Fruit fly (Drosophila melanogaster) whole organism, prepupa: ENCODE measurements around the gene Pgm1.

Experiments
- CG10631 ChIP-seq: fragments of 200-800 bp; sonication (Bioruptor generic); optimal IDR thresholded peaks from 2 replicates; lab custom pipeline; 2016; ENCODE audit warnings: missing biosample characterization, missing genetic modification characterization
- CG10669 ChIP-seq: fragments of 200-800 bp; sonication (Bioruptor generic); optimal IDR thresholded peaks from 3 replicates; lab custom pipeline; 2018; ENCODE audit warnings: missing biosample characterization, mild to moderate bottlenecking, missing genetic modification characterization, moderate library complexity
- CG11294 ChIP-seq: fragments of 200-800 bp; sonication (Bioruptor generic); IDR thresholded peaks from 2 replicates; pipeline ENCODE4 v1.3.6; 2022; ENCODE audit warnings: missing biosample characterization, missing genetic modification characterization
- CG11762 ChIP-seq: fragments of 200-800 bp; sonication (Bioruptor generic); optimal IDR thresholded peaks from 3 replicates; lab custom pipeline; 2016; ENCODE audit warnings: missing biosample characterization, missing genetic modification characterization; ENCODE audit not compliant: insufficient read depth
- CG15336 ChIP-seq: fragments of 200-800 bp; sonication (Bioruptor generic); IDR thresholded peaks from 2 replicates; pipeline ENCODE4 v1.3.6; 2022; ENCODE audit warnings: missing biosample characterization, missing genetic modification characterization
- CG1621 ChIP-seq: fragments of 200-800 bp; sonication (Bioruptor generic); optimal IDR thresholded peaks from 3 replicates; lab custom pipeline; 2018; ENCODE audit warnings: missing biosample characterization, mild to moderate bottlenecking, missing genetic modification characterization
- CG16779 ChIP-seq: fragments of 200-800 bp; sonication (Bioruptor generic); optimal IDR thresholded peaks from 3 replicates; lab custom pipeline; 2017; ENCODE audit warnings: missing biosample characterization, mild to moderate bottlenecking, missing genetic modification characterization
- CG3032 ChIP-seq: fragments of 200-800 bp; optimal IDR thresholded peaks from 2 replicates; lab custom pipeline; 2019; ENCODE audit warnings: missing biosample characterization, mild to moderate bottlenecking, missing genetic modification characterization, moderate library complexity
- CG31627 ChIP-seq: fragments of 200-800 bp; sonication (Bioruptor generic); optimal IDR thresholded peaks from 3 replicates; lab custom pipeline; 2016; ENCODE audit warnings: missing biosample characterization, missing genetic modification characterization
- CG32006 ChIP-seq: fragments of 200-800 bp; sonication (Bioruptor generic); optimal IDR thresholded peaks from 3 replicates; lab custom pipeline; 2017; ENCODE audit warnings: missing biosample characterization, mild to moderate bottlenecking, missing genetic modification characterization
- CG3919 ChIP-seq: fragments of 200-800 bp; sonication (Bioruptor generic); optimal IDR thresholded peaks from 3 replicates; lab custom pipeline; 2016; ENCODE audit warnings: missing biosample characterization, missing genetic modification characterization
- CG4318 ChIP-seq: fragments of 200-800 bp; sonication (Bioruptor generic); optimal IDR thresholded peaks from 3 replicates; lab custom pipeline; 2017; ENCODE audit warnings: missing biosample characterization, mild to moderate bottlenecking, missing genetic modification characterization
- CG6276 ChIP-seq: fragments of 200-800 bp; sonication (Bioruptor generic); optimal IDR thresholded peaks from 2 replicates; lab custom pipeline; 2017; ENCODE audit warnings: missing biosample characterization, mild to moderate bottlenecking, missing genetic modification characterization
- CG6792 ChIP-seq: fragments of 200-800 bp; sonication (Bioruptor generic); optimal IDR thresholded peaks from 3 replicates; lab custom pipeline; 2016; ENCODE audit warnings: missing biosample characterization, missing genetic modification characterization
- CG6808 ChIP-seq: fragments of 200-800 bp; sonication (Bioruptor generic); optimal IDR thresholded peaks from 3 replicates; lab custom pipeline; 2017; ENCODE audit warnings: missing biosample characterization, missing genetic modification characterization, mild to moderate bottlenecking, moderate library complexity, missing genetic modification reagents
- CG6854 ChIP-seq: fragments of 200-800 bp; sonication (Bioruptor generic); optimal IDR thresholded peaks from 2 replicates; lab custom pipeline; 2017; ENCODE audit warnings: missing biosample characterization, mild to moderate bottlenecking, missing genetic modification characterization
- CG7368 ChIP-seq: fragments of 200-800 bp; sonication (Bioruptor generic); optimal IDR thresholded peaks from 3 replicates; lab custom pipeline; 2016; ENCODE audit warnings: missing biosample characterization, missing genetic modification characterization
- CG9139 ChIP-seq: fragments of 200-800 bp; sonication (Bioruptor generic); optimal IDR thresholded peaks from 3 replicates; lab custom pipeline; 2017; ENCODE audit warnings: missing biosample characterization, mild to moderate bottlenecking, missing genetic modification characterization
- Eip75B ChIP-seq: fragments of 200-800 bp; sonication (Bioruptor generic); optimal IDR thresholded peaks from 3 replicates; lab custom pipeline; 2016; ENCODE audit warnings: missing biosample characterization, missing genetic modification characterization
- Eip78C ChIP-seq: fragments of 200-800 bp; sonication (Bioruptor generic); peaks from one replicate; lab custom pipeline; 2016; ENCODE audit warnings: missing biosample characterization, missing genetic modification characterization
- Eip93F ChIP-seq: fragments of 200-800 bp; sonication (Bioruptor generic); optimal IDR thresholded peaks from 2 replicates; lab custom pipeline; 2016; ENCODE audit warnings: missing biosample characterization, mild to moderate bottlenecking, missing genetic modification characterization
- Ets21C ChIP-seq: fragments of 200-800 bp; sonication (Bioruptor generic); optimal IDR thresholded peaks from 3 replicates; lab custom pipeline; 2016; ENCODE audit warnings: missing biosample characterization, missing genetic modification characterization
- Ets96B ChIP-seq: fragments of 200-800 bp; optimal IDR thresholded peaks from 2 replicates; lab custom pipeline; 2019; ENCODE audit warnings: missing biosample characterization, mild to moderate bottlenecking, missing genetic modification characterization, moderate library complexity
- Gug ChIP-seq: fragments of 200-800 bp; sonication (Bioruptor generic); IDR thresholded peaks from 2 replicates; pipeline ENCODE4 v1.3.6; 2022; ENCODE audit warnings: missing biosample characterization, missing genetic modification characterization
- Hr38 ChIP-seq: sonication (Bioruptor generic); optimal IDR thresholded peaks from 2 replicates; lab custom pipeline; 2016; ENCODE audit warnings: missing biosample characterization, missing genetic modification characterization
- Lpt ChIP-seq: fragments of 200-800 bp; sonication (Bioruptor generic); optimal IDR thresholded peaks from 3 replicates; lab custom pipeline; 2016; ENCODE audit warnings: missing biosample characterization, missing genetic modification characterization
- Met ChIP-seq: fragments of 200-800 bp; sonication (Bioruptor generic); optimal IDR thresholded peaks from 3 replicates; lab custom pipeline; 2016; ENCODE audit warnings: missing biosample characterization, missing genetic modification characterization
- Sox102F ChIP-seq: fragments of 200-800 bp; sonication (Bioruptor generic); optimal IDR thresholded peaks from 2 replicates; lab custom pipeline; 2016; ENCODE audit warnings: missing biosample characterization, mild to moderate bottlenecking, missing genetic modification characterization
- Sox14 ChIP-seq: fragments of 200-800 bp; sonication (Bioruptor generic); optimal IDR thresholded peaks from 3 replicates; lab custom pipeline; 2016; ENCODE audit warnings: missing biosample characterization, missing genetic modification characterization
- Sox15 ChIP-seq: fragments of 200-800 bp; sonication (Bioruptor generic); optimal IDR thresholded peaks from 3 replicates; lab custom pipeline; 2016; ENCODE audit warnings: missing biosample characterization, missing genetic modification characterization
- achi ChIP-seq: fragments of 200-800 bp; sonication (Bioruptor generic); optimal IDR thresholded peaks from 3 replicates; lab custom pipeline; 2016; ENCODE audit warnings: missing biosample characterization, missing genetic modification characterization
- acj6 ChIP-seq: fragments of 200-800 bp; sonication (Bioruptor generic); optimal IDR thresholded peaks from 3 replicates; lab custom pipeline; 2016; ENCODE audit warnings: missing biosample characterization, missing genetic modification characterization
- cyc ChIP-seq: fragments of 200-800 bp; sonication (Bioruptor generic); optimal IDR thresholded peaks from 3 replicates; lab custom pipeline; 2016; ENCODE audit warnings: missing biosample characterization, missing genetic modification characterization
- dac ChIP-seq: fragments of 200-800 bp; sonication (Bioruptor generic); optimal IDR thresholded peaks from 2 replicates; lab custom pipeline; 2017; ENCODE audit warnings: missing biosample characterization, mild to moderate bottlenecking, missing genetic modification characterization
- dsx ChIP-seq: fragments of 200-800 bp; optimal IDR thresholded peaks from 3 replicates; lab custom pipeline; 2019; ENCODE audit warnings: missing biosample characterization, mild to moderate bottlenecking, missing genetic modification characterization, moderate library complexity; ENCODE audit not compliant: poor library complexity, severe bottlenecking
- eg ChIP-seq: fragments of 200-800 bp; sonication (Bioruptor generic); IDR thresholded peaks from 3 replicates; pipeline ENCODE4 v1.3.6; 2022; ENCODE audit warnings: missing biosample characterization, missing genetic modification characterization
- esn ChIP-seq: fragments of 200-800 bp; sonication (Bioruptor generic); optimal IDR thresholded peaks from 2 replicates; lab custom pipeline; 2016; ENCODE audit warnings: missing biosample characterization, mild to moderate bottlenecking, missing genetic modification characterization, moderate library complexity
- fd85E ChIP-seq: fragments of 200-800 bp; sonication (Bioruptor generic); optimal IDR thresholded peaks from 3 replicates; lab custom pipeline; 2016; ENCODE audit warnings: missing biosample characterization, missing genetic modification characterization
- fkh ChIP-seq: fragments of 200-800 bp; sonication (Bioruptor generic); optimal IDR thresholded peaks from 3 replicates; lab custom pipeline; 2017; ENCODE audit warnings: missing biosample characterization, mild to moderate bottlenecking, missing genetic modification characterization, moderate library complexity
- lz ChIP-seq: fragments of 200-800 bp; sonication (Bioruptor generic); optimal IDR thresholded peaks from 3 replicates; lab custom pipeline; 2016; ENCODE audit warnings: missing biosample characterization, missing genetic modification characterization
- net ChIP-seq: fragments of 200-800 bp; sonication (Bioruptor generic); optimal IDR thresholded peaks from 3 replicates; lab custom pipeline; 2016; ENCODE audit warnings: missing biosample characterization, missing genetic modification characterization
- pdm3 ChIP-seq: fragments of 200-800 bp; sonication (Bioruptor generic); optimal IDR thresholded peaks from 3 replicates; lab custom pipeline; 2016; ENCODE audit warnings: missing biosample characterization, missing genetic modification characterization
- spab ChIP-seq: fragments of 200-800 bp; sonication (Bioruptor generic); optimal IDR thresholded peaks from 2 replicates; lab custom pipeline; 2017; ENCODE audit warnings: missing biosample characterization, mild to moderate bottlenecking, missing genetic modification characterization, missing genetic modification reagents
- ss ChIP-seq, 2 experiments: fragments of 200-800 bp; sonication (Bioruptor generic); optimal IDR thresholded peaks; 2 replicates in 1 of 2; 3 replicates in 1 of 2; lab custom pipeline; 2017 to 2018; ENCODE audit warnings: mild to moderate bottlenecking in 2 of 2, missing biosample characterization in 2 of 2, missing genetic modification characterization in 2 of 2, moderate library complexity in 1 of 2
- vri ChIP-seq: fragments of 200-800 bp; sonication (Bioruptor generic); optimal IDR thresholded peaks from 3 replicates; lab custom pipeline; 2016; ENCODE audit warnings: missing biosample characterization, mild to moderate bottlenecking, missing genetic modification characterization

Pgm1 gene

dm6 chr3L:16174778-16175177 lies 46.4 kb upstream of the Pgm1 start (continued):
- peak; percentile 27 for TF ChIP-seq CG3919 (GFP tag; lab: Kevin White, UChicago)
- TF ChIP-seq Gug (GFP tag; lab: Robert Waterston, UW): no peak
- TF ChIP-seq Eip78C: peak; percentile 84
- TF ChIP-seq acj6 (GFP tag; lab: Kevin White, UChicago): peak; percentile 33
- no peak for TF ChIP-seq Hr38 (GFP tag; lab: Kevin White, UChicago)
- peak; percentile 40 for TF ChIP-seq esn (GFP tag; lab: Kevin White, UChicago)
- peak; percentile 87 for TF ChIP-seq Ets96B (tag; lab: Kevin White, UChicago)
- no peak for TF ChIP-seq vri
- no peak for TF ChIP-seq CG6854
- no peak for TF ChIP-seq CG1621 (tag; lab: Kevin White, UChicago)
- no peak for TF ChIP-seq Met (GFP tag; lab: Kevin White, UChicago)
- no peak for TF ChIP-seq fkh (GFP tag; lab: Kevin White, UChicago)
- no peak for TF ChIP-seq Sox102F
- TF ChIP-seq CG11294 (GFP tag; lab: Robert Waterston, UW): no peak
- no peak for TF ChIP-seq CG31627 (GFP tag; lab: Kevin White, UChicago)
- peak; percentile 26 for TF ChIP-seq CG7368 (GFP tag; lab: Kevin White, UChicago)
- no peak for TF ChIP-seq Lpt (GFP tag; lab: Kevin White, UChicago)

- TF ChIP-seq pdm3 (no peak), Sox102F (no peak), CG11762 (peak; percentile 2), cyc (no peak), CG7368 (GFP tag; lab: Kevin White, UChicago) (no peak), CG9139 (GFP tag; lab: Kevin White, UChicago) (peak; percentile 60), Eip78C (peak; percentile 79), achi (GFP tag; lab: Kevin White, UChicago) (no peak), Eip93F (GFP tag; lab: Kevin White, UChicago) (no peak), Sox15 (no peak), Ets21C (no peak), Eip75B (GFP tag; lab: Kevin White, UChicago) (no peak), CG16779 (peak; percentile 33), CG11294 (GFP tag; lab: Robert Waterston, UW) (no peak), CG3919 (GFP tag; lab: Kevin White, UChicago) (peak; percentile 40), CG6808 (GFP tag; lab: Kevin White, UChicago) (peak; percentile 74), Ets96B (tag; lab: Kevin White, UChicago) (peak; percentile 28), CG6276 (GFP tag; lab: Kevin White, UChicago) (no peak), spab (GFP tag; lab: Kevin White, UChicago) (peak; percentile 45), Sox14 (GFP tag; lab: Kevin White, UChicago) (no peak), CG10631 (GFP tag; lab: Kevin White, UChicago) (no peak), lz (GFP tag; lab: Kevin White, UChicago) (no peak), CG1621 (tag; lab: Kevin White, UChicago) (peak; percentile 50), CG3032 (tag; lab: Kevin White, UChicago) (peak; percentile 6), Hr38 (GFP tag; lab: Kevin White, UChicago) (no peak), Lpt (GFP tag; lab: Kevin White, UChicago) (peak; percentile 37), ss (GFP tag; optimal IDR thresholded peaks at IDR 0.05; lab: Kevin White, UChicago) (peak; percentile 77 to 83), eg (0 out of 3 replicates have a peak, but pooled peaks have one; percentile 19), CG6854 (peak; percentile 4), CG15336 (GFP tag; lab: Robert Waterston, UW) (no peak), fd85E (GFP tag; lab: Kevin White, UChicago) (no peak), dac (GFP tag; lab: Kevin White, UChicago) (no peak), CG4318 (GFP tag; lab: Kevin White, UChicago) (no peak), CG10669 (GFP tag; lab: Kevin White, UChicago) (peak; percentile 40), CG6792 (GFP tag; lab: Kevin White, UChicago) (peak; percentile 33), CG32006 (no peak), dsx (GFP tag; lab: Kevin White, UChicago) (peak; percentile 86), net (GFP tag; lab: Kevin White, UChicago) (peak; percentile 6)
These were observed 45.7 kb upstream of the Pgm1 start for dm6 chr3L:16173818-16174601.
